Worm (Caenorhabditis elegans): ENCODE results near the gene str-182.

DNA sequence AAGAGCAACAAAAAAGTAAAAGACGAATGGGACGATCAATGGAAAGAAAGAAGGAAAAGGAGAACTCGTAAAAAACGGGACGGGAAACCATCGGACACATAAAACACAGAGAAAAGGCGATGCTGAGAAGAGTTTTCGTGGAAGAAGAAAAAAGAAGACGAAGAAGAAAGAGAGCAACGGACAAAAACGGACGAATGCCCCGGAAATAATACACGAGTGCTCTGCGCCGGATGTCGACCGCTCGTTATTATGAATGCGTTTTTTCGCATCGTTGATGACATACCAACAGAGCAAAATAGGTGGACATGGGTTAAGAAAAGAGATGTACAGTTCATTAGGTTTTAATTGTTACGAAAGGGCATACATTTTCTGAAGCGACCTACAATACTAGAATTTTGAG is 42.4 kb upstream of the str-182 start, which contains the start of gene Y22F5A.11:
- no peak for TF ChIP-seq W03F9.2 (tag; optimal IDR thresholded peaks at IDR 0.05)
- no peak for TF ChIP-seq him-1 (tag; optimal IDR thresholded peaks at IDR 0.05)

Measured in whole organism, L4/young adult.